Fruit fly (Drosophila melanogaster) whole organism, embryonic: ENCODE measurements around the gene CG7914.

Experiments used
- BEAF-32 ChIP-seq: fragments of 200-800 bp; sonication (Bioruptor generic); optimal IDR thresholded peaks from 3 replicates; lab custom pipeline; 2017; ENCODE audit warnings: missing biosample characterization, missing genetic modification characterization, mild to moderate bottlenecking, moderate library complexity, missing genetic modification reagents
- Bgb ChIP-seq: fragments of 200-800 bp; sonication (Bioruptor generic); IDR thresholded peaks from 2 replicates; pipeline ENCODE4 v1.3.6; 2022; ENCODE audit warnings: missing biosample characterization, missing genetic modification characterization; ENCODE audit not compliant: partially characterized antibody
- Bteb2 ChIP-seq: fragments of 200-800 bp; sonication (Bioruptor generic); optimal IDR thresholded peaks from 2 replicates; lab custom pipeline; 2016; ENCODE audit warnings: missing biosample characterization, missing genetic modification characterization
- CG10462 ChIP-seq: fragments of 200-800 bp; sonication (Bioruptor generic); optimal IDR thresholded peaks from 2 replicates; lab custom pipeline; 2016; ENCODE audit warnings: missing biosample characterization, missing genetic modification characterization
- CG11456 ChIP-seq: fragments of 200-800 bp; sonication (Bioruptor generic); IDR thresholded peaks from 3 replicates; pipeline ENCODE4 v1.3.6; 2022; ENCODE audit warnings: missing biosample characterization, missing genetic modification characterization
- CG11695 ChIP-seq: fragments of 200-800 bp; sonication (Bioruptor generic); IDR thresholded peaks from 3 replicates; pipeline ENCODE4 v1.3.6; 2022; ENCODE audit warnings: missing biosample characterization, missing genetic modification characterization
- CG12071 ChIP-seq: fragments of 200-800 bp; sonication (Bioruptor generic); optimal IDR thresholded peaks from 3 replicates; lab custom pipeline; 2018; ENCODE audit warnings: missing biosample characterization, mild to moderate bottlenecking, missing genetic modification characterization
- CG14441 ChIP-seq: fragments of 200-800 bp; sonication (Bioruptor generic); IDR thresholded peaks from 2 replicates; pipeline ENCODE4 v1.3.6; 2022; ENCODE audit warnings: missing biosample characterization, missing genetic modification characterization
- CG14860 ChIP-seq: fragments of 200-800 bp; sonication (Bioruptor generic); IDR thresholded peaks from 3 replicates; pipeline ENCODE4 v1.3.6; 2022; ENCODE audit warnings: missing biosample characterization, missing genetic modification characterization; ENCODE audit not compliant: partially characterized antibody
- CG16813 ChIP-seq: fragments of 200-800 bp; sonication (Bioruptor generic); IDR thresholded peaks from 3 replicates; pipeline ENCODE4 v1.3.6; 2022; ENCODE audit warnings: missing biosample characterization, missing genetic modification characterization; ENCODE audit not compliant: partially characterized antibody
- CG17186 ChIP-seq: fragments of 200-800 bp; sonication (Bioruptor generic); optimal IDR thresholded peaks from 3 replicates; lab custom pipeline; 2017; ENCODE audit warnings: missing biosample characterization, missing genetic modification reagents, missing genetic modification characterization
- CG17802 ChIP-seq: fragments of 200-800 bp; sonication (Bioruptor generic); optimal IDR thresholded peaks from 2 replicates; lab custom pipeline; 2018; ENCODE audit warnings: missing biosample characterization, mild to moderate bottlenecking, missing genetic modification characterization, moderate library complexity
- CG30403 ChIP-seq: fragments of 200-800 bp; sonication (Bioruptor generic); optimal IDR thresholded peaks from 3 replicates; lab custom pipeline; 2016; ENCODE audit warnings: missing biosample characterization, missing genetic modification characterization
- CG34224 ChIP-seq: fragments of 200-800 bp; sonication (Bioruptor generic); IDR thresholded peaks from 3 replicates; pipeline ENCODE4 v1.3.6; 2022; ENCODE audit warnings: missing biosample characterization, missing genetic modification characterization; ENCODE audit not compliant: partially characterized antibody
- CG34422 ChIP-seq: fragments of 200-800 bp; sonication (Bioruptor generic); IDR thresholded peaks from 3 replicates; pipeline ENCODE4 v1.3.6; 2022; ENCODE audit warnings: missing biosample characterization, missing genetic modification characterization
- CG3847 ChIP-seq: fragments of 200-800 bp; sonication (Bioruptor generic); IDR thresholded peaks from 2 replicates; pipeline ENCODE4 v1.3.6; 2022; ENCODE audit warnings: missing biosample characterization, missing genetic modification characterization
- CG6791 ChIP-seq: fragments of 200-800 bp; sonication (Bioruptor generic); IDR thresholded peaks from 3 replicates; pipeline ENCODE4 v1.3.6; 2022; ENCODE audit warnings: missing biosample characterization, missing genetic modification characterization; ENCODE audit not compliant: partially characterized antibody
- CG8290 ChIP-seq, 3 experiments: fragments of 200-800 bp; sonication (Bioruptor generic); optimal IDR thresholded peaks; 2 replicates each; lab custom pipeline; 2016 to 2019; ENCODE audit warnings: missing biosample characterization in 3 of 3, missing genetic modification characterization in 3 of 3, mild to moderate bottlenecking in 2 of 3, moderate library complexity in 1 of 3
- CG9609 ChIP-seq: fragments of 200-800 bp; sonication (Bioruptor generic); optimal IDR thresholded peaks from 3 replicates; lab custom pipeline; 2016; ENCODE audit warnings: missing biosample characterization, missing genetic modification characterization
- D19A ChIP-seq: fragments of 200-800 bp; optimal IDR thresholded peaks from 3 replicates; lab custom pipeline; 2019; ENCODE audit warnings: missing biosample characterization, mild to moderate bottlenecking, missing genetic modification characterization, moderate library complexity
- Dip2 ChIP-seq: fragments of 200-800 bp; sonication (Bioruptor generic); IDR thresholded peaks from 2 replicates; pipeline ENCODE4 v1.3.6; 2022; ENCODE audit warnings: missing biosample characterization, missing genetic modification characterization
- E2f2 ChIP-seq: fragments of 200-800 bp; sonication (Bioruptor generic); IDR thresholded peaks from 2 replicates; pipeline ENCODE4 v1.3.6; 2022; ENCODE audit warnings: missing biosample characterization, missing genetic modification characterization
- HLH4C ChIP-seq: fragments of 200-800 bp; sonication (Bioruptor generic); IDR thresholded peaks from 3 replicates; pipeline ENCODE4 v1.3.6; 2022; ENCODE audit warnings: missing biosample characterization, missing genetic modification characterization; ENCODE audit not compliant: partially characterized antibody
- HmgZ ChIP-seq: fragments of 200-800 bp; sonication (Bioruptor generic); optimal IDR thresholded peaks from 2 replicates; lab custom pipeline; 2018; ENCODE audit warnings: missing biosample characterization, mild to moderate bottlenecking, missing genetic modification characterization
- Lhr ChIP-seq: fragments of 200-800 bp; sonication (Bioruptor generic); optimal IDR thresholded peaks from 3 replicates; lab custom pipeline; 2017; ENCODE audit warnings: mild to moderate bottlenecking, missing biosample characterization, missing genetic modification reagents, missing genetic modification characterization
- Max ChIP-seq: fragments of 200-800 bp; sonication (Bioruptor generic); optimal IDR thresholded peaks from 2 replicates; lab custom pipeline; 2016; ENCODE audit warnings: missing biosample characterization, mild to moderate bottlenecking, missing genetic modification characterization
- Scr ChIP-seq: fragments of 200-800 bp; sonication (Bioruptor generic); IDR thresholded peaks from 2 replicates; pipeline ENCODE4 v1.3.6; 2022; ENCODE audit warnings: missing biosample characterization, missing genetic modification characterization; ENCODE audit not compliant: partially characterized antibody
- amos ChIP-seq: fragments of 200-800 bp; sonication (Bioruptor generic); IDR thresholded peaks from 2 replicates; pipeline ENCODE4 v1.3.6; 2022; ENCODE audit warnings: missing biosample characterization, missing genetic modification characterization; ENCODE audit not compliant: partially characterized antibody
- bbx ChIP-seq: fragments of 200-800 bp; sonication (Bioruptor generic); IDR thresholded peaks from 2 replicates; pipeline ENCODE4 v1.3.6; 2022; ENCODE audit warnings: missing biosample characterization, missing genetic modification characterization; ENCODE audit not compliant: partially characterized antibody
- btn ChIP-seq: fragments of 200-800 bp; sonication (Bioruptor generic); optimal IDR thresholded peaks from 2 replicates; lab custom pipeline; 2016; ENCODE audit warnings: missing biosample characterization, missing genetic modification characterization
- cato ChIP-seq: fragments of 200-800 bp; sonication (Bioruptor generic); optimal IDR thresholded peaks from 2 replicates; lab custom pipeline; 2016; ENCODE audit warnings: missing biosample characterization, missing genetic modification characterization, borderline replicate concordance
- cg ChIP-seq: fragments of 200-800 bp; sonication (Bioruptor generic); optimal IDR thresholded peaks from 3 replicates; lab custom pipeline; 2019; ENCODE audit warnings: missing biosample characterization, mild to moderate bottlenecking, missing genetic modification characterization, moderate library complexity
- dysf ChIP-seq: fragments of 200-800 bp; sonication (Bioruptor generic); IDR thresholded peaks from 3 replicates; pipeline ENCODE4 v1.3.6; 2022; ENCODE audit warnings: missing biosample characterization, missing genetic modification characterization
- en ChIP-seq: fragments of 200-800 bp; sonication (Bioruptor generic); optimal IDR thresholded peaks from 2 replicates; lab custom pipeline; 2016; ENCODE audit warnings: missing biosample characterization, missing genetic modification characterization
- ewg ChIP-seq: fragments of 200-800 bp; sonication (Bioruptor generic); optimal IDR thresholded peaks from 3 replicates; lab custom pipeline; 2017; ENCODE audit warnings: mild to moderate bottlenecking, missing biosample characterization, missing genetic modification reagents, missing genetic modification characterization
- hkb ChIP-seq, 2 experiments: fragments of 200-800 bp in 1 of 2; fragments of >200 bp in 1 of 2; sonication (Bioruptor generic) in 1 of 2; IDR thresholded peaks in 1 of 2; optimal IDR thresholded peaks in 1 of 2; 2 replicates each; pipeline versions ENCODE4 v1.3.6 to Lab custom; 2017 to 2022; ENCODE audit warnings: missing biosample characterization in 1 of 2, missing genetic modification characterization in 1 of 2
- jumu ChIP-seq: fragments of 200-800 bp; sonication (Bioruptor generic); optimal IDR thresholded peaks from 3 replicates; lab custom pipeline; 2016; ENCODE audit warnings: missing biosample characterization, missing genetic modification characterization
- kni ChIP-seq: fragments of 200-800 bp; sonication (Bioruptor generic); optimal IDR thresholded peaks from 3 replicates; lab custom pipeline; 2017; ENCODE audit warnings: mild to moderate bottlenecking, missing biosample characterization, missing genetic modification reagents, missing genetic modification characterization
- nerfin-2 ChIP-seq: fragments of 200-800 bp; sonication (Bioruptor generic); IDR thresholded peaks from 2 replicates; pipeline ENCODE4 v1.3.6; 2022; ENCODE audit warnings: missing biosample characterization, missing genetic modification characterization; ENCODE audit not compliant: partially characterized antibody
- prd ChIP-seq, 3 experiments: fragments of >200 bp in 2 of 3; fragments of 200-800 bp in 1 of 3; sonication (Bioruptor generic) in 1 of 3; optimal IDR thresholded peaks in 2 of 3; IDR thresholded peaks in 1 of 3; 2 replicates in 2 of 3; 3 replicates in 1 of 3; pipeline versions ENCODE4 v1.3.6 to Lab custom; 2017 to 2022; ENCODE audit warnings: missing biosample characterization in 1 of 3, missing genetic modification characterization in 1 of 3
- slou ChIP-seq: fragments of 200-800 bp; sonication (Bioruptor generic); optimal IDR thresholded peaks from 3 replicates; lab custom pipeline; 2016; ENCODE audit warnings: missing biosample characterization, missing genetic modification characterization
- toy ChIP-seq: fragments of 200-800 bp; sonication (Bioruptor generic); IDR thresholded peaks from 2 replicates; pipeline ENCODE4 v1.3.6; 2022; ENCODE audit warnings: missing biosample characterization, missing genetic modification characterization
- unc-4 ChIP-seq: fragments of 200-800 bp; sonication (Bioruptor generic); IDR thresholded peaks from 2 replicates; pipeline ENCODE4 v1.3.6; 2022; ENCODE audit warnings: missing biosample characterization, missing genetic modification characterization; ENCODE audit not compliant: partially characterized antibody
- zen2 ChIP-seq: fragments of 200-800 bp; sonication (Bioruptor generic); IDR thresholded peaks from 3 replicates; pipeline ENCODE4 v1.3.6; 2022; ENCODE audit warnings: missing biosample characterization, missing genetic modification characterization; ENCODE audit not compliant: partially characterized antibody

CG7914 gene

DNA sequence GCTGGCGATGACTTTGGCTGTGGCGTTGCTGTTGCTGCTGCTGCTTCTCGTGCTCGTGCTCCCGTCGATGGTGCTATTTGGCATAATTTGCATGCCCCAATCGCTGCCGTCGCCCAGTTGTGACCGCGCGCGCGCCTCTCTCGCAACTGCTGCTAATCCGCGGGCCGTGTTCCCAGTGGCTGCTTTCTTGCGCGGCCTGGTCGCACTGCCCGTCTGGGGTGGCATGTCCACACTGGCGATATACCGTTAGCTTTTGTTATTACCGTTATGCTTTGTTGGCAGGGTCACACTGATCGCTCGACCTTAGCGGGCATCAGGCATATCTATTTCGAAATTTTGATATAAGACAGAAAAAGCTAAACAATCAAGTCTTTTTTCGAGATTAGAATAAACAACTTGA is 8.4 kb upstream of the CG7914 start, which contains the start of gene CG7990 (continued):
- TF ChIP-seq Bgb (GFP tag; lab: Robert Waterston, UW) (peak; percentile 62), prd (optimal IDR thresholded peaks at IDR 0.05; lab: Kevin White, UChicago) (no peak), prd (GFP tag; IDR thresholded peaks at IDR 0.05; lab: Robert Waterston, UW) (0 out of 3 replicates have a peak, but pooled peaks have one; percentile 15), cato (no peak), ewg (GFP tag; lab: Kevin White, UChicago) (peak; percentile 86), CG9609 (no peak), en (GFP tag; lab: Kevin White, UChicago) (no peak), Lhr (GFP tag; lab: Kevin White, UChicago) (peak; percentile 26), CG34224 (GFP tag; lab: Robert Waterston, UW) (peak; percentile 6; the same call in 1 of the 3 replicates), cg (GFP tag; lab: Kevin White, UChicago) (no peak), CG30403 (GFP tag; lab: Kevin White, UChicago) (no peak), CG34422 (GFP tag; lab: Robert Waterston, UW) (no peak), amos (GFP tag; lab: Robert Waterston, UW) (peak; percentile 43), jumu (GFP tag; lab: Kevin White, UChicago) (no peak), kni (GFP tag; lab: Kevin White, UChicago) (no peak), dysf (GFP tag; lab: Robert Waterston, UW) (no peak), CG8290 (GFP tag; optimal IDR thresholded peaks at IDR 0.05; lab: Kevin White, UChicago) (no peak), CG8290 (tag; optimal IDR thresholded peaks at IDR 0.05; lab: Kevin White, UChicago) (peak in 1 of 2 experiments; percentile 61), hkb (optimal IDR thresholded peaks at IDR 0.05; lab: Kevin White, UChicago) (no peak), hkb (GFP tag; IDR thresholded peaks at IDR 0.05; lab: Robert Waterston, UW) (no peak), CG6791 (peak; percentile 36; the same call in 1 of the 3 replicates), Max (GFP tag; lab: Kevin White, UChicago) (no peak), toy (GFP tag; lab: Robert Waterston, UW) (no peak), E2f2 (GFP tag; lab: Robert Waterston, UW) (peak; percentile 63), CG17186 (GFP tag; lab: Kevin White, UChicago) (peak; percentile 27), unc-4 (GFP tag; lab: Robert Waterston, UW) (0 out of 2 replicates have a peak, but pooled peaks have one; percentile 24), zen2 (GFP tag; lab: Robert Waterston, UW) (peak; percentile 60; the same call in 2 of the 3 replicates), CG10462 (GFP tag; lab: Kevin White, UChicago) (peak; percentile 45), Scr (GFP tag; lab: Robert Waterston, UW) (no peak)

- TF ChIP-seq CG34422 (GFP tag; lab: Robert Waterston, UW), result no peak
- TF ChIP-seq CG16813 (GFP tag; lab: Robert Waterston, UW), result peak; percentile 51
- no peak for TF ChIP-seq slou (GFP tag; lab: Kevin White, UChicago)
- TF ChIP-seq D19A (tag; lab: Kevin White, UChicago), result peak; percentile 36
- no peak for TF ChIP-seq CG14441 (GFP tag; lab: Robert Waterston, UW)
- TF ChIP-seq CG12071 (GFP tag; lab: Kevin White, UChicago), result no peak
- TF ChIP-seq CG6791, result peak; percentile 46; the same call in 1 of the 3 replicates
- TF ChIP-seq Bteb2 (GFP tag; lab: Kevin White, UChicago), result no peak
- no peak for TF ChIP-seq Dip2
- TF ChIP-seq kni (GFP tag; lab: Kevin White, UChicago), result no peak
- TF ChIP-seq CG11456 (GFP tag; lab: Robert Waterston, UW), result no peak
- TF ChIP-seq CG11695 (GFP tag; lab: Robert Waterston, UW), result no peak
- TF ChIP-seq CG14860 (GFP tag; lab: Robert Waterston, UW), result peak; percentile 53; the same call in 1 of the 3 replicates
- TF ChIP-seq bbx (GFP tag; lab: Robert Waterston, UW), result no peak
- TF ChIP-seq HmgZ (tag; lab: Kevin White, UChicago), result no peak
- TF ChIP-seq CG3847, result no peak
- TF ChIP-seq btn, result no peak
- no peak for TF ChIP-seq BEAF-32 (GFP tag; lab: Kevin White, UChicago)
- 0 out of 3 replicates have a peak, but pooled peaks have one; percentile 41 for TF ChIP-seq HLH4C
- 0 out of 2 replicates have a peak, but pooled peaks have one; percentile 32 for TF ChIP-seq nerfin-2
- no peak for TF ChIP-seq CG17802 (tag; lab: Kevin White, UChicago)
Observed at dm6 chrX:19191597-19191996, 1.7 kb downstream of the CG7914 start.
